Worm (Caenorhabditis elegans) whole organism, mixed stage, embryonic: ENCODE results near the gene ZK1055.2.

Experiments used
- M03D4.4 ChIP-seq: sonication (generic microtip); optimal IDR thresholded peaks from 2 replicates; lab custom pipeline; 2017; ENCODE audit warnings: mild to moderate bottlenecking, missing genetic modification characterization, missing compliant biosample characterization
- bed-3 ChIP-seq: fragments of 200-800 bp; sonication (Bioruptor generic); optimal IDR thresholded peaks from 3 replicates; lab custom pipeline; 2018; ENCODE audit warnings: mild to moderate bottlenecking, missing genetic modification characterization, moderate library complexity, missing compliant biosample characterization
- blmp-1 ChIP-seq: fragments of 150-350 bp; optimal IDR thresholded peaks from 2 replicates; lab custom pipeline; 2014; ENCODE audit warnings: missing biosample characterization, missing genetic modification characterization
- ceh-39 ChIP-seq: fragments of 150-350 bp; optimal IDR thresholded peaks from 2 replicates; lab custom pipeline; 2014; ENCODE audit warnings: missing biosample characterization, missing genetic modification characterization
- ceh-43 ChIP-seq: fragments of 200-800 bp; sonication (Bioruptor generic); optimal IDR thresholded peaks from 2 replicates; lab custom pipeline; 2018; ENCODE audit warnings: mild to moderate bottlenecking, missing genetic modification characterization, moderate library complexity, missing compliant biosample characterization
- ceh-83 ChIP-seq: fragments of 200-800 bp; sonication (Bioruptor generic); optimal IDR thresholded peaks from 2 replicates; lab custom pipeline; 2018; ENCODE audit warnings: mild to moderate bottlenecking, missing genetic modification characterization, missing compliant biosample characterization
- ces-1 ChIP-seq: fragments of 150-350 bp; optimal IDR thresholded peaks from 2 replicates; lab custom pipeline; 2014; ENCODE audit warnings: missing biosample characterization, missing genetic modification reagents, missing genetic modification characterization
- cnd-1 ChIP-seq: fragments of 200-800 bp; sonication (Bioruptor generic); optimal IDR thresholded peaks from 2 replicates; lab custom pipeline; 2018; ENCODE audit warnings: mild to moderate bottlenecking, missing genetic modification characterization, missing compliant biosample characterization
- drap-1 ChIP-seq: fragments of 200-800 bp; sonication (Bioruptor generic); optimal IDR thresholded peaks from 3 replicates; lab custom pipeline; 2018; ENCODE audit warnings: mild to moderate bottlenecking, missing genetic modification characterization, missing compliant biosample characterization
- elt-1 ChIP-seq: sonication (generic microtip); optimal IDR thresholded peaks from 2 replicates; lab custom pipeline; 2017; ENCODE audit warnings: missing genetic modification characterization, mild to moderate bottlenecking, missing compliant biosample characterization, antibody characterized with exemption, moderate library complexity, borderline replicate concordance; ENCODE audit not compliant: insufficient read depth
- elt-3 ChIP-seq: fragments of 150-350 bp; optimal IDR thresholded peaks from 2 replicates; lab custom pipeline; 2014; ENCODE audit warnings: missing biosample characterization, missing genetic modification characterization
- flh-1 ChIP-seq: fragments of 200-800 bp; sonication (Bioruptor generic); optimal IDR thresholded peaks from 2 replicates; lab custom pipeline; 2018; ENCODE audit warnings: mild to moderate bottlenecking, missing genetic modification characterization, moderate library complexity, missing compliant biosample characterization
- hlh-1 ChIP-seq: fragments of 150-350 bp; optimal IDR thresholded peaks from 2 replicates; lab custom pipeline; 2014; ENCODE audit warnings: missing biosample characterization, missing genetic modification reagents, missing genetic modification characterization
- lin-13 ChIP-seq: fragments of 150-350 bp; optimal IDR thresholded peaks from 2 replicates; lab custom pipeline; 2014; ENCODE audit warnings: missing biosample characterization, missing genetic modification characterization
- lin-32 ChIP-seq: fragments of 200-800 bp; sonication (Bioruptor generic); optimal IDR thresholded peaks from 2 replicates; lab custom pipeline; 2018; ENCODE audit warnings: mild to moderate bottlenecking, missing genetic modification characterization, missing compliant biosample characterization
- lsy-2 ChIP-seq: fragments of 150-350 bp; optimal IDR thresholded peaks from 2 replicates; lab custom pipeline; 2014; ENCODE audit warnings: missing biosample characterization, missing genetic modification characterization
- mab-5 ChIP-seq: fragments of 150-350 bp; optimal IDR thresholded peaks from 2 replicates; lab custom pipeline; 2014; ENCODE audit warnings: missing biosample characterization, missing genetic modification characterization
- mep-1 ChIP-seq: fragments of 150-350 bp; optimal IDR thresholded peaks from 2 replicates; lab custom pipeline; 2017; ENCODE audit warnings: missing biosample characterization, missing genetic modification reagents, missing genetic modification characterization, inconsistent platforms
- mls-2 ChIP-seq: sonication (generic microtip); optimal IDR thresholded peaks from 2 replicates; lab custom pipeline; 2016; ENCODE audit warnings: mild to moderate bottlenecking, missing genetic modification characterization, moderate library complexity, missing compliant biosample characterization
- nhr-12 ChIP-seq: fragments of 150-350 bp; optimal IDR thresholded peaks from 2 replicates; lab custom pipeline; 2014; ENCODE audit warnings: missing biosample characterization, missing genetic modification characterization
- nhr-2 ChIP-seq: fragments of 150-350 bp; optimal IDR thresholded peaks from 2 replicates; lab custom pipeline; 2014; ENCODE audit warnings: missing biosample characterization, missing genetic modification characterization
- nhr-237 ChIP-seq: fragments of 150-350 bp; optimal IDR thresholded peaks from 2 replicates; lab custom pipeline; 2014; ENCODE audit warnings: missing biosample characterization, missing genetic modification characterization
- nhr-28 ChIP-seq: fragments of 150-350 bp; optimal IDR thresholded peaks from 2 replicates; lab custom pipeline; 2014; ENCODE audit warnings: missing biosample characterization, missing genetic modification characterization
- nhr-76 ChIP-seq: sonication (generic microtip); optimal IDR thresholded peaks from 2 replicates; lab custom pipeline; 2017; ENCODE audit warnings: missing biosample characterization, missing genetic modification characterization
- pha-4 ChIP-seq: fragments of 150-350 bp; optimal IDR thresholded peaks from 2 replicates; lab custom pipeline; 2018; ENCODE audit warnings: missing biosample characterization, missing genetic modification reagents, missing genetic modification characterization
- sem-2 ChIP-seq: fragments of 200-800 bp; sonication (Bioruptor generic); optimal IDR thresholded peaks from 2 replicates; lab custom pipeline; 2018; ENCODE audit warnings: mild to moderate bottlenecking, missing genetic modification characterization, missing compliant biosample characterization
- snpc-4 ChIP-seq: fragments of 150-350 bp; optimal IDR thresholded peaks from 2 replicates; lab custom pipeline; 2014; ENCODE audit warnings: missing biosample characterization, missing genetic modification characterization
- sptf-1 ChIP-seq: sonication (generic microtip); optimal IDR thresholded peaks from 2 replicates; lab custom pipeline; 2017; ENCODE audit warnings: mild to moderate bottlenecking, missing genetic modification characterization, moderate library complexity, missing compliant biosample characterization
- tbx-8 ChIP-seq: fragments of 200-800 bp; sonication (Bioruptor generic); optimal IDR thresholded peaks from 2 replicates; lab custom pipeline; 2018; ENCODE audit warnings: mild to moderate bottlenecking, missing genetic modification characterization, moderate library complexity, missing compliant biosample characterization
- unc-120 ChIP-seq: sonication (generic microtip); optimal IDR thresholded peaks from 2 replicates; lab custom pipeline; 2017; ENCODE audit warnings: missing genetic modification characterization, missing compliant biosample characterization; ENCODE audit not compliant: poor library complexity, severe bottlenecking
- unc-39 ChIP-seq: fragments of 150-350 bp; optimal IDR thresholded peaks from 2 replicates; lab custom pipeline; 2014; ENCODE audit warnings: missing biosample characterization, missing genetic modification characterization
- unc-62 ChIP-seq: fragments of 150-350 bp; optimal IDR thresholded peaks from 2 replicates; lab custom pipeline; 2014; ENCODE audit warnings: missing biosample characterization, missing genetic modification reagents, missing genetic modification characterization
- zip-8 ChIP-seq: fragments of 150-350 bp; optimal IDR thresholded peaks from 2 replicates; lab custom pipeline; 2014; ENCODE audit warnings: missing biosample characterization, missing genetic modification characterization
- ztf-11 ChIP-seq: fragments of 150-350 bp; optimal IDR thresholded peaks from 2 replicates; lab custom pipeline; 2014; ENCODE audit warnings: missing biosample characterization, missing genetic modification characterization

ZK1055.2 gene

DNA sequence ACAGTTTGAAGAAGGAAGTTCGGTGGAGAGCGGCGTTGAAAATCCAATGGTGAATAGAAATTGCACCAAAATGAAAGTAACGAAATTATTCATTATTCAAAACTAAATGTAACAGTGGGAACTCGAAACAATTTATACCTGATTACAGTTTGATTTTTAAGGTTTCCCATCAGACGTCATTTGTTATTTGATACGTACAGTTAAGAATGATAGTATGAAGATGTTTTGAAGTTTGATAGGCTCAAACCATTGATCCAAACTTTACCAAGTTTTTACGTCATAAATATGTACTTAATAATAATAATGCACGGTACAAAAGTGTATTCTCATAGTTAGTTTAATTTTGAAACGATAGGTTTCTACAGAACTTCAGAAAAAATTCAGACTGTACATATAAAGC lies 32.3 kb upstream of the ZK1055.2 start, which contains the start of gene spp-20:
TSS of gene spp-20 (minus strand) at position 101 of the 400 bp plus-strand sequence.
- no peak for TF ChIP-seq mab-5 (tag; lab: Kevin White, UChicago)
- no peak for TF ChIP-seq blmp-1 (tag; lab: Kevin White, UChicago)
- no peak for TF ChIP-seq lsy-2
- TF ChIP-seq nhr-76, result no peak
- no peak for TF ChIP-seq sptf-1 (tag; lab: Kevin White, UChicago)
- no peak for TF ChIP-seq flh-1
- TF ChIP-seq ces-1 (GFP tag; lab: Kevin White, UChicago), result no peak
- TF ChIP-seq ceh-83 (GFP tag; lab: Kevin White, UChicago), result no peak
- no peak for TF ChIP-seq lin-13
- no peak for TF ChIP-seq snpc-4 (tag; lab: Kevin White, UChicago)
- TF ChIP-seq nhr-12, result no peak

DNA sequence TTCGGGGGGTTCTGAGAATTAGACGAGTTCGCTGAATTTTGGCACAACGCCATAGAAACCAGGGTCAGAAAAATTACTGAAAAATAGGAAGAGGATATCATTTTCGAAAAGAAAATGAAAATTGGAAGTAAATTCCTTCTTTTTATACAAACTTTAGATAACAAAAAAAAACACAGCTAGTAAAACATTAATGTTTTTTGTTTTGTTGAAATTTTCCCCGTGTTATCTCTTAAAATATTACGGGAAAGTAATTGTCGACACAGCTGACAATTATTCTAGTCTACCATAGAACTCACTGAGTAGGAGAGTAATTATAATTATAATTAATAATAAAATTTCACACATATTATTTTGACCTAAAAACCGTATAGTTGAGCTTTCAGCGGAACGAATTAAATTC lies 31.3 kb upstream of the ZK1055.2 start, which contains the start of gene spp-26:
TSS of gene spp-26 (minus strand) at position 101 of the 400 bp plus-strand sequence.
- TF ChIP-seq snpc-4 (tag; lab: Kevin White, UChicago), result no peak

DNA sequence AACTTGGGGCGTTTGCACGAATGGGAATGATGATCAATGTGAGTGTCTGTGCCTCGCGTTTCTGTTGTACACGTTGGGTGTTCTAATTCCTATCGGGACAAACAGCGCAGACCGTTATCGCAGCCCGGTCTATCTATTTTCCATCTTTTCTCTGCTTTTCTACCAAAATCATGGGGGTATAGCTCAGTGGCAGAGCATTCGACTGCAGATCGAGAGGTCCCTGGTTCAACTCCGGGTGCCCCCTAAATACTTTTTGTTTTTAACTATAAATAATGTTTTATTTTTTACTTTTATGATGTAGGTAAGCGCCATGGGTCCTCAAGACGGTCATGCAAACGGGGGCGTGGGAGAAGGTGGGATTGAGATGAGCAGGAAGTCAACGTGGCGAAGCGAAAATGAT lies 30.8 kb upstream of the ZK1055.2 start:
- TF ChIP-seq ces-1 (GFP tag; lab: Kevin White, UChicago) (no peak), cnd-1 (tag; lab: Kevin White, UChicago) (no peak), elt-1 (tag; lab: Kevin White, UChicago) (no peak), nhr-2 (tag; lab: Kevin White, UChicago) (no peak), M03D4.4 (tag; lab: Kevin White, UChicago) (peak; percentile 55)
- TF ChIP-seq, all 35 proteins: peak for 1

DNA sequence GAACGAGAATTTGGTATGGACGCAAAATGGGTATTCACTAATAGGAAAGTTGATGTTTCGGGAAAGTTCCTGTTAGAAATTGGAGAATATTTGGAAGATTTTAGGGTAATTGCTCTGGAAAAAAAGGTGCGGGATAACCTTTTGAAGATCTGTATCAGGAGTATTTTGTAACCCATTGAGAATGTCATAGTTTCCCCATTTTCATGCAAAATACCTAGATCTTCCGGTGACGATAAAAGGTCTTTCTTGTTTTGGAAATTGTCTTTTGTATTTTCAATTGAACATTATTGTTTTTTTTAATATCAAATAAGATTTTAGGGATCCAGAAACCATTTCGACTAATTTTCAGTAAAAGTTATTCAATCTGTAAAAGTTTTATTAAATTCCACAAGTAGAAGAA lies 28.8 kb upstream of the ZK1055.2 start, which contains the start of gene spp-19:
TSS of gene spp-19 (minus strand) at position 101 of the 400 bp plus-strand sequence.
- TF ChIP-seq nhr-237 (tag; lab: Kevin White, UChicago) (no peak), ces-1 (GFP tag; lab: Kevin White, UChicago) (no peak), lin-13 (no peak), nhr-28 (tag; lab: Kevin White, UChicago) (no peak), elt-3 (tag; lab: Kevin White, UChicago) (no peak)
- TF ChIP-seq, all 35 proteins: peak for 0

DNA sequence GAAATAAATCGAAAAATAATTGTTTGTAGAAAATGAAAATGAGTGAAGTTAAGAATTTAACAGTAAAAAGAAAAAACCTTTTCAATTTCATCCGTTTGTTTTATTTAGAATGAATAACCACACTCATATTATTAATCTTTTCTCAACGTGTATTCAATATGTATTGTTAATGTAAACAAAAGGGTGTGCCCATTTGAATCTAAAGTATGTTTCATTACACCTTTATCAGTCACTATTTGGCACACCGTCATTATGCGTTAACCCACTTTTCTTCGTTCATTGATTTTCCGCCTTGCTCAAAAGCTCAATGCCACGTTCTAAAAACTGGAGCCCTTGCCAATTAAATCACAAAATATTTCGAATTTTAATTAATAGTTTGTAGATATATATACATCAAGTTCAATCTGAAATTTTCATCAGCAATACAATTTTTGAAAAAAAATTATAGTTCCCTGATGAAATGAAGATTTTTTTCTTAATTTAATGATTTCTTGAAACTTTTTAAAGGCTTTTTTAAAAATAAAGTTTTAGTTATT lies 24.5 kb upstream of the ZK1055.2 start, which contains the start of gene K04A8.1:
TSS of gene K04A8.1 (plus strand) at position 486 of the 536 bp plus-strand sequence.
- no peak for TF ChIP-seq ceh-43 (GFP tag; lab: Kevin White, UChicago)
- TF ChIP-seq lin-32 (GFP tag; lab: Kevin White, UChicago), result no peak
- TF ChIP-seq nhr-2 (tag; lab: Kevin White, UChicago), result no peak
- no peak for TF ChIP-seq mab-5 (tag; lab: Kevin White, UChicago)
- TF ChIP-seq sptf-1 (tag; lab: Kevin White, UChicago), result no peak
- no peak for TF ChIP-seq zip-8 (tag; lab: Kevin White, UChicago)
- no peak for TF ChIP-seq mep-1
- no peak for TF ChIP-seq pha-4 (tag; lab: Kevin White, UChicago)
- no peak for TF ChIP-seq elt-3 (tag; lab: Kevin White, UChicago)
- TF ChIP-seq ztf-11, result no peak
- no peak for TF ChIP-seq M03D4.4 (tag; lab: Kevin White, UChicago)
- TF ChIP-seq flh-1, result no peak
- no peak for TF ChIP-seq snpc-4 (tag; lab: Kevin White, UChicago)
- no peak for TF ChIP-seq lin-13
- TF ChIP-seq lsy-2, result no peak
- no peak for TF ChIP-seq tbx-8
- no peak for TF ChIP-seq unc-39 (tag; lab: Kevin White, UChicago)
- no peak for TF ChIP-seq ceh-83 (GFP tag; lab: Kevin White, UChicago)
- no peak for TF ChIP-seq unc-62 (GFP tag; lab: Kevin White, UChicago)
- no peak for TF ChIP-seq ces-1 (GFP tag; lab: Kevin White, UChicago)

DNA sequence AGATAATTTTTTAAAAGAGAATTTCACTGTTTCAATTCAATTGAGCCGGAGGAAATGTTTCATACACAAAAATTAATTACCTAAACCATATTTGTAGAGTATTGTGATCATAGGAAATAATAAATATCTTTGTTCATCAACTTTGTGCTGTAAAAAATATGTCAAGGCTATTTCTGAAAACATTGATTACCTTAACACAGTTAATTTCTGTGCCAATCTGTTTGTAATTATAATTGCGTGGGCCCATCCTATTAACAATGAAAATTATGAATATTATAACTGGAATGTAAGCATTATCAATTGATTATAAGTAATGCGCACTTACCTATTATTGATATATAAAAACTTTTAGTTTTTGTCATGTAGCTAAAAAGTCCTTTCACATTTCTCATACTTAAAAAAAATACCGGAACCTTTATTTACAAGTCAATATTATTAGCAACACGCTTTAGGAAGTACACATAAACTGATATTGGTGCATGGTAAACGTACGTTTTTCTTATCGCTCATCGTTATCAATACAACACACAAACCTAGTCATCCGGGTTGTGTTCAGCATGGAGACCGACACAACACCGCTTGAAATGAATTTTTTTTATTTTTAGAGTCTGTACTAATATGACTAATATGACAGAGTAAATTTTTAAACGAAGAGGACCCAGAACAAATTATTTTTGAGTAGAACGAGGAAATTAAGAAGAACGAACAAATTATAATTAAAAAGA lies 14.8 kb upstream of the ZK1055.2 start, which contains the start of gene fut-2:
TSS of gene fut-2 (minus strand) at position 485 of the 725 bp plus-strand sequence.
- TF ChIP-seq hlh-1 (tag; lab: Kevin White, UChicago) (no peak), bed-3 (GFP tag; lab: Kevin White, UChicago) (no peak), mep-1 (no peak), unc-62 (GFP tag; lab: Kevin White, UChicago) (no peak), elt-1 (tag; lab: Kevin White, UChicago) (no peak), lin-13 (no peak), elt-3 (tag; lab: Kevin White, UChicago) (no peak), ceh-39 (tag; lab: Kevin White, UChicago) (no peak), ces-1 (GFP tag; lab: Kevin White, UChicago) (no peak), unc-120 (tag; lab: Kevin White, UChicago) (no peak), nhr-28 (tag; lab: Kevin White, UChicago) (no peak), sptf-1 (tag; lab: Kevin White, UChicago) (no peak), mab-5 (tag; lab: Kevin White, UChicago) (no peak), flh-1 (no peak), mls-2 (tag; lab: Kevin White, UChicago) (no peak), sem-2 (GFP tag; lab: Kevin White, UChicago) (no peak), tbx-8 (no peak), zip-8 (tag; lab: Kevin White, UChicago) (no peak), drap-1 (GFP tag; lab: Kevin White, UChicago) (no peak)
- TF ChIP-seq, all 35 proteins: peak for 0
